Comparison of ENCODE assay signal across 5 fruit fly cellular contexts in the genomic region with DNA sequence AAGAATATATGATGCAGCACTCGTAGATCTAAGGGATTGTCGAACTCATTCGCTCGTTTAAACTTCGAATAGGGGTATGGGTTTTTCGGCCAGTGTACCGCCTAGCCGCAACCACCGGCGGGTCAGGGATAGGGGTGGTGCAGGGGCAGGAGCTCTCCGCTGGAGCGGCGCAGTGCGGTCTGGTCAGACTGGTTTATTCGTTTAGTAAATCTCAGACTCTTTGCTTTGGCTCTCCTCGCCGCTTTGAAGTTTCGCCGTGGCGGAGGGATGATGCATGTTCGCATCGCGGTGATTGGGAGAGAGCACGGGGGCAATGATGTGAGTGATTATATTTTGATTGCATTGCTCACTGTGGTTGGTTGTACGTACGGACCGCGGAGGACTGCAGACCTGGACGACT.
TF ChIP-seq lines count a peak whose summit lies in the region.

Gene fd96Ca (plus strand): TSS at position 337 of the 400 bp plus-strand sequence.

- no peak for TF ChIP-seq CTCF in whole organism, embryonic (GFP tag; optimal IDR thresholded peaks at IDR 0.05; lab: Kevin White, UChicago)

TF ChIP-seq in whole organism, 6 proteins besides CTCF, POLR2A, EP300 and RAD21:
- peak; percentile 82 for TF ChIP-seq Dll (optimal IDR thresholded peaks at IDR 0.05; lab: Kevin White, UChicago)
- TF ChIP-seq usp (GFP tag; optimal IDR thresholded peaks at IDR 0.05; lab: Kevin White, UChicago): no peak
- TF ChIP-seq pan (optimal IDR thresholded peaks at IDR 0.05; lab: Kevin White, UChicago): no peak
TF ChIP-seq in whole organism: peak in this region for 1.

TF ChIP-seq in whole organism, embryonic, 481 proteins besides CTCF, POLR2A, EP300 and RAD21:
- no peak for TF ChIP-seq CG10462 (GFP tag; optimal IDR thresholded peaks at IDR 0.05; lab: Kevin White, UChicago)
- TF ChIP-seq crol (GFP tag; IDR thresholded peaks at IDR 0.05; lab: Robert Waterston, UW): peak; percentile 84; the same call in 1 of the 2 replicates
- TF ChIP-seq Nf-YC (tag; optimal IDR thresholded peaks at IDR 0.05; lab: Kevin White, UChicago): peak; percentile 92
- TF ChIP-seq sens-2 (GFP tag; IDR thresholded peaks at IDR 0.05; lab: Robert Waterston, UW): no peak
- peak in 1 of 2 experiments; percentile 22 for TF ChIP-seq Trl (optimal IDR thresholded peaks at IDR 0.05; lab: Kevin White, UChicago)
- no peak for TF ChIP-seq Trl (GFP tag; optimal IDR thresholded peaks at IDR 0.05; lab: Kevin White, UChicago)
- TF ChIP-seq CG16813 (GFP tag; IDR thresholded peaks at IDR 0.05; lab: Robert Waterston, UW; ENCODE audit: partially characterized antibody): no peak
- peak; percentile 95 for TF ChIP-seq Nf-YB (GFP tag; optimal IDR thresholded peaks at IDR 0.05; lab: Kevin White, UChicago)
- TF ChIP-seq CG5180 (GFP tag; optimal IDR thresholded peaks at IDR 0.05; lab: Kevin White, UChicago): no peak
- peak; percentile 83 for TF ChIP-seq zf30C (GFP tag; optimal IDR thresholded peaks at IDR 0.05; lab: Kevin White, UChicago)

TF ChIP-seq in whole organism, prepupa, 60 proteins besides CTCF, POLR2A, EP300 and RAD21:
- TF ChIP-seq CG4318 (GFP tag; optimal IDR thresholded peaks at IDR 0.05; lab: Kevin White, UChicago) (no peak), CG11902 (GFP tag; optimal IDR thresholded peaks at IDR 0.05; lab: Kevin White, UChicago) (no peak), Gug (GFP tag; IDR thresholded peaks at IDR 0.05; lab: Robert Waterston, UW) (no peak), CG6854 (GFP tag; optimal IDR thresholded peaks at IDR 0.05; lab: Kevin White, UChicago) (no peak), CG1621 (tag; optimal IDR thresholded peaks at IDR 0.05; lab: Kevin White, UChicago) (peak; percentile 3), CG11762 (GFP tag; optimal IDR thresholded peaks at IDR 0.05; lab: Kevin White, UChicago; ENCODE audit: insufficient read depth) (no peak), Hr38 (GFP tag; optimal IDR thresholded peaks at IDR 0.05; lab: Kevin White, UChicago) (no peak)

TF ChIP-seq in whole organism, pupa, 21 proteins besides CTCF, POLR2A, EP300 and RAD21:
- TF ChIP-seq CG13204 (GFP tag; optimal IDR thresholded peaks at IDR 0.05; lab: Kevin White, UChicago): peak; percentile 87
- 0 out of 3 replicates have a peak, but pooled peaks have one; percentile 42 for TF ChIP-seq CG4496 (GFP tag; IDR thresholded peaks at IDR 0.05; lab: Robert Waterston, UW)
- no peak for TF ChIP-seq CG17806 (tag; optimal IDR thresholded peaks at IDR 0.05; lab: Kevin White, UChicago)

TF ChIP-seq in whole organism, wandering third instar larva, 38 proteins besides CTCF, POLR2A, EP300 and RAD21:
- TF ChIP-seq usp (GFP tag; optimal IDR thresholded peaks at IDR 0.05; lab: Kevin White, UChicago): no peak
- peak; percentile 38 for TF ChIP-seq woc (GFP tag; optimal IDR thresholded peaks at IDR 0.05; lab: Kevin White, UChicago)
- peak; percentile 38 for TF ChIP-seq Dif (GFP tag; optimal IDR thresholded peaks at IDR 0.05; lab: Kevin White, UChicago; ENCODE audit: partially characterized antibody)
- no peak for TF ChIP-seq dsf (GFP tag; optimal IDR thresholded peaks at IDR 0.05; lab: Kevin White, UChicago; ENCODE audit: borderline replicate concordance)
- no peak for TF ChIP-seq tai (GFP tag; optimal IDR thresholded peaks at IDR 0.05; lab: Kevin White, UChicago)
- TF ChIP-seq Vsx2 (GFP tag; optimal IDR thresholded peaks at IDR 0.05; lab: Kevin White, UChicago; ENCODE audit: partially characterized antibody): peak; percentile 67
- no peak for TF ChIP-seq foxo (GFP tag; optimal IDR thresholded peaks at IDR 0.05; lab: Kevin White, UChicago)
- no peak for TF ChIP-seq Jra (GFP tag; optimal IDR thresholded peaks at IDR 0.05; lab: Kevin White, UChicago)
TF ChIP-seq in whole organism, wandering third instar larva: peak in this region for 3.
